Comparison of ENCODE assay signal across 2 worm cellular contexts in genomic region chrIV:10512752-10513151, ce11.
TF ChIP-seq lines count a peak whose summit lies in the region.

No protein-coding gene starts in this region.

TF ChIP-seq in whole organism, L1 larva, 84 proteins besides CTCF, POLR2A, EP300 and RAD21 (continued from another document):
- TF ChIP-seq fkh-4 (tag; optimal IDR thresholded peaks at IDR 0.05; lab: Kevin White, UChicago; ENCODE audit: borderline replicate concordance) (peak; percentile 94), snu-23 (GFP tag; optimal IDR thresholded peaks at IDR 0.05; lab: Kevin White, UChicago) (peak; percentile 39), rnt-1 (tag; optimal IDR thresholded peaks at IDR 0.05; lab: Kevin White, UChicago) (peak; percentile 51)

TF ChIP-seq in whole organism, late embryonic, 69 proteins besides CTCF, POLR2A, EP300 and RAD21 (continued from another document):
- TF ChIP-seq tbx-7 (tag; optimal IDR thresholded peaks at IDR 0.05; lab: Kevin White, UChicago) (no peak), K09A11.1 (tag; optimal IDR thresholded peaks at IDR 0.05; lab: Kevin White, UChicago; ENCODE audit: insufficient read depth) (no peak), hlh-8 (tag; optimal IDR thresholded peaks at IDR 0.05; lab: Kevin White, UChicago) (peak; percentile 73), tbx-2 (tag; optimal IDR thresholded peaks at IDR 0.05; lab: Kevin White, UChicago) (no peak), npax-4 (tag; optimal IDR thresholded peaks at IDR 0.05; lab: Kevin White, UChicago) (no peak), ref-2 (tag; optimal IDR thresholded peaks at IDR 0.05; lab: Kevin White, UChicago) (no peak), ets-4 (tag; optimal IDR thresholded peaks at IDR 0.05; lab: Kevin White, UChicago) (no peak), dve-1 (tag; optimal IDR thresholded peaks at IDR 0.05; lab: Kevin White, UChicago) (no peak), sdc-2 (tag; optimal IDR thresholded peaks at IDR 0.05; lab: Kevin White, UChicago) (no peak), ahr-1 (tag; optimal IDR thresholded peaks at IDR 0.05; lab: Kevin White, UChicago) (no peak)
